Worm (Caenorhabditis elegans) whole organism, midembryonic: ENCODE data around the gene ugt-63.

Experiments used
- T22C8.4 ChIP-seq: fragments of 200-800 bp; sonication (Bioruptor generic); IDR thresholded peaks from 2 replicates; pipeline ENCODE4 v1.3.6; 2022; ENCODE audit warnings: missing genetic modification characterization, missing compliant biosample characterization
- cog-1 ChIP-seq: sonication (generic microtip); optimal IDR thresholded peaks from 2 replicates; lab custom pipeline; 2016; ENCODE audit warnings: missing genetic modification characterization, missing compliant biosample characterization
- flt-1 ChIP-seq: fragments of 200-800 bp; sonication (Bioruptor generic); IDR thresholded peaks from 2 replicates; pipeline ENCODE4 v1.3.6; 2022; ENCODE audit warnings: missing genetic modification characterization, missing compliant biosample characterization
- klf-2 ChIP-seq: fragments of 200-800 bp; sonication (Bioruptor generic); conservative IDR thresholded peaks from 2 replicates; pipeline ENCODE4 v1.3.6; 2022; ENCODE audit warnings: missing genetic modification reagents, missing genetic modification characterization, missing compliant biosample characterization
- med-1 ChIP-seq: sonication (generic microtip); optimal IDR thresholded peaks from 2 replicates; lab custom pipeline; 2017; ENCODE audit warnings: missing genetic modification characterization, mild to moderate bottlenecking, missing compliant biosample characterization, antibody characterized with exemption, missing genetic modification reagents; ENCODE audit not compliant: insufficient read depth
- ref-1 ChIP-seq: fragments of 200-800 bp; sonication (Bioruptor generic); conservative IDR thresholded peaks from 2 replicates; pipeline ENCODE4 v1.3.6; 2022; ENCODE audit warnings: missing genetic modification reagents, missing genetic modification characterization, missing compliant biosample characterization
- tab-1 ChIP-seq: fragments of 200-800 bp; sonication (Bioruptor generic); IDR thresholded peaks from 2 replicates; pipeline ENCODE4 v1.3.6; 2022; ENCODE audit warnings: missing genetic modification characterization, missing compliant biosample characterization
- ztf-23 ChIP-seq: fragments of 200-800 bp; sonication (Bioruptor generic); IDR thresholded peaks from 2 replicates; pipeline ENCODE4 v1.3.6; 2022; ENCODE audit warnings: missing genetic modification reagents, missing genetic modification characterization, missing compliant biosample characterization
- ztf-29 ChIP-seq: fragments of 200-800 bp; sonication (Bioruptor generic); IDR thresholded peaks from 2 replicates; pipeline ENCODE4 v1.3.6; 2022; ENCODE audit warnings: missing genetic modification reagents, missing genetic modification characterization, missing compliant biosample characterization

Gene ugt-63

ce11 chrV:5110684-5111083 is at the start of gene ugt-63:
TSS of gene ugt-63 (minus strand) at chrV:5110772.
- TF ChIP-seq T22C8.4 (GFP tag; lab: Robert Waterston, UW) (no peak), klf-2 (GFP tag; lab: Robert Waterston, UW) (no peak), ztf-29 (no peak), ztf-23 (GFP tag; lab: Robert Waterston, UW) (no peak), ref-1 (GFP tag; lab: Robert Waterston, UW) (no peak), med-1 (no peak), flt-1 (GFP tag; lab: Robert Waterston, UW) (no peak), cog-1 (tag; lab: Kevin White, UChicago) (no peak), tab-1 (GFP tag; lab: Robert Waterston, UW) (no peak)

DNA sequence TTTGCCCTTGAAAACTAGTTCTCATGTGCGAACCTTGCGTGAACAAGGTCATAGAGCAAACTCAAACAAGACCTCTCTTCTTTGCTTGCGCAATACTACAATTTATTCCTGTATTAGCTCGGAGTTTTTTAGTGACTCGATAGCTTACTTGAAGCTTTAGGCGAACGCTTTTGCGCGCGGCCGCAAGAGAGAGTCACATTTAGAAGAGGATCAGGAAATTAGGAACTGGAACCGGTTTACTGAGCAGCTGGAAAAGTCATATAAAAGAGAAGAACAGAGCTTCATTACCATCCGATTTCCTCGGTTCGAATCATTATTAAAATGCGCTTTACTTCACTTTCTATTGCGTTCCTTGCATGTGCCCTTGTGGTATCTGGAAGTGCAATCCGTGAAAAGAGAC is 47.7 kb upstream of the ugt-63 start, which contains the start of gene abu-15:
abu-15 (plus strand) TSS at position 301 of the 400 bp plus-strand sequence.
- no peak for TF ChIP-seq ztf-29
- no peak for TF ChIP-seq ref-1 (GFP tag; lab: Robert Waterston, UW)
- TF ChIP-seq ztf-23 (GFP tag; lab: Robert Waterston, UW): no peak
- TF ChIP-seq flt-1 (GFP tag; lab: Robert Waterston, UW): no peak
- TF ChIP-seq T22C8.4 (GFP tag; lab: Robert Waterston, UW): no peak
- no peak for TF ChIP-seq klf-2 (GFP tag; lab: Robert Waterston, UW)
- TF ChIP-seq tab-1 (GFP tag; lab: Robert Waterston, UW): no peak
- no peak for TF ChIP-seq med-1
- TF ChIP-seq cog-1 (tag; lab: Kevin White, UChicago): no peak

ce11 chrV:5157660-5158059 is 47.1 kb upstream of the ugt-63 start, which contains the start of gene srx-39:
TSS of gene srx-39 (minus strand) at chrV:5157760.
- TF ChIP-seq ztf-23 (GFP tag; lab: Robert Waterston, UW): no peak
- TF ChIP-seq klf-2 (GFP tag; lab: Robert Waterston, UW): no peak
- no peak for TF ChIP-seq T22C8.4 (GFP tag; lab: Robert Waterston, UW)
- no peak for TF ChIP-seq med-1
- TF ChIP-seq ztf-29: no peak
- TF ChIP-seq flt-1 (GFP tag; lab: Robert Waterston, UW): no peak

- TF ChIP-seq T22C8.4 (GFP tag; lab: Robert Waterston, UW): no peak
- no peak for TF ChIP-seq med-1
- TF ChIP-seq tab-1 (GFP tag; lab: Robert Waterston, UW): no peak
- no peak for TF ChIP-seq cog-1 (tag; lab: Kevin White, UChicago)
Measured at ce11 chrV:5155516-5155915, 44.9 kb upstream of the ugt-63 start, which contains the start of gene srx-38. TSS of gene srx-38 (minus strand) at chrV:5155616.

- no peak for TF ChIP-seq ztf-23 (GFP tag; lab: Robert Waterston, UW)
- no peak for TF ChIP-seq ztf-29
- TF ChIP-seq tab-1 (GFP tag; lab: Robert Waterston, UW): no peak
- no peak for TF ChIP-seq ref-1 (GFP tag; lab: Robert Waterston, UW)
- no peak for TF ChIP-seq klf-2 (GFP tag; lab: Robert Waterston, UW)
- no peak for TF ChIP-seq flt-1 (GFP tag; lab: Robert Waterston, UW)
- no peak for TF ChIP-seq cog-1 (tag; lab: Kevin White, UChicago)
- TF ChIP-seq T22C8.4 (GFP tag; lab: Robert Waterston, UW): no peak
- TF ChIP-seq med-1: no peak
Measured at ce11 chrV:5150880-5151279, 40.3 kb upstream of the ugt-63 start, which contains the start of gene srh-130. TSS of gene srh-130 (plus strand) at chrV:5151180.

DNA sequence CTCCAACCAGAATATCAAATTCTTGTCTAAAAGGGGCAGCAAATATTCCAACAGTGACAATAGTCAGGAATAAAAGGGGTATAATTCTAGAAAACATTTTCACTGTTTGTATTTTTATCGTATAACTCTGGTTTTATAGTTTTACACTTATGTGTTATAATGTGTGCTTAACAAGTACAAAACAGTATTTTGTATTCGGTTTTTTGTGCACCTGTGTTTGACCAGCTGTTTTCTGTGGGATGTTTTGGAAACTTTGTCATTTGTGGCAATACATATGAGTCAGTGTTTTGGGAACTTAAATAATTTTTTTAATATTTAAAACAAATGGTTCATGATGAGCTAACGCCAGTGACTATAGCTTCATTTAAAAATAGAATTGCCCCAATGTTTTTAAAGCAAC is 35.8 kb upstream of the ugt-63 start, which contains the start of gene F14F9.6:
F14F9.6 (minus strand) TSS at position 101 of the 400 bp plus-strand sequence.
- TF ChIP-seq flt-1 (GFP tag; lab: Robert Waterston, UW) (no peak), tab-1 (GFP tag; lab: Robert Waterston, UW) (no peak), ztf-29 (no peak), T22C8.4 (GFP tag; lab: Robert Waterston, UW) (no peak), ref-1 (GFP tag; lab: Robert Waterston, UW) (no peak), ztf-23 (GFP tag; lab: Robert Waterston, UW) (no peak), med-1 (no peak), cog-1 (tag; lab: Kevin White, UChicago) (no peak), klf-2 (GFP tag; lab: Robert Waterston, UW) (no peak)

DNA sequence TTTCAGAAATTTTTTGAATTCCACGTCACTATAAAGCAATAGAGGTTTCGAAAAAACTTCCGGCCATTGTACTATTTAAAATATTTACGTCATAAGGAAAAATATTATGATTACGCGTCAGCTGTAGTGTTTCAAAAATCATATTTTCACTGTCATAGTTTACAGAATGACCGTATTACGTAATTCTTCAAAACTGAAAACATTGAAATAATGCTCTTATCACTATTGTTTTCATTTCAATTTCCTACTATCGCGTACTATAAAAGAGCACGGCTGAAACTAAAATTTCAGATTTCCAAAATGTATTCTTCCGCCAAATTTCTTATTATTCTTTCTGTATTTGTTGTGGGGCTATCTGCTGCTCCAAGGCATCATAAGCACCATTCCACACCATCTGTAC is 34.0 kb upstream of the ugt-63 start, which contains the start of gene F14F9.2:
F14F9.2 (plus strand) TSS at position 301 of the 400 bp plus-strand sequence.
- TF ChIP-seq cog-1 (tag; lab: Kevin White, UChicago) (no peak), ztf-29 (no peak), klf-2 (GFP tag; lab: Robert Waterston, UW) (no peak), med-1 (no peak), ztf-23 (GFP tag; lab: Robert Waterston, UW) (no peak), tab-1 (GFP tag; lab: Robert Waterston, UW) (no peak), ref-1 (GFP tag; lab: Robert Waterston, UW) (no peak), T22C8.4 (GFP tag; lab: Robert Waterston, UW) (no peak), flt-1 (GFP tag; lab: Robert Waterston, UW) (no peak)

- TF ChIP-seq ztf-23 (GFP tag; lab: Robert Waterston, UW): no peak
- TF ChIP-seq flt-1 (GFP tag; lab: Robert Waterston, UW): no peak
- no peak for TF ChIP-seq ref-1 (GFP tag; lab: Robert Waterston, UW)
- no peak for TF ChIP-seq klf-2 (GFP tag; lab: Robert Waterston, UW)
- no peak for TF ChIP-seq cog-1 (tag; lab: Kevin White, UChicago)
- TF ChIP-seq med-1: no peak
- no peak for TF ChIP-seq ztf-29
- no peak for TF ChIP-seq tab-1 (GFP tag; lab: Robert Waterston, UW)
Measured at ce11 chrV:5143785-5144184, 33.2 kb upstream of the ugt-63 start, which contains the start of gene srh-129. TSS of gene srh-129 (minus strand) at chrV:5143885.

DNA sequence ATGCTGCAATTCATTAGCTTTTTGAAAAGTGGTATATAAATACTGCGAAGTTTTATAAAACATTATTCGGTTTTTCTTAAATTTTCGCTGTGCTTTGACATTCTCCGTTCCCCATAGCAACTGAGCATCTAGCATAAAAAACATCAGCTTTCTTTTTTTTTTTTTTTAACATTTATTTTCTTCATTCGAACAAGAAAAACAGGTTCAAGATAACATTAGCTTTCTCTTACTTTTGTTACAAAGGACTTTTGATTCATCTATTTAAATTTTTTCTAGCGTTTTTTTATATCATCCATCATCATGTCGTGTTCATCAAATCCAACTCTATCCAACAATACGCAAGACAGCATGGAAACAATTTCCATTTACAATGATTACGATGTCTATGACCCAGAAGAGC is 27.3 kb upstream of the ugt-63 start, which contains the start of gene F14F9.3:
F14F9.3 (plus strand) TSS at position 301 of the 400 bp plus-strand sequence.
- no peak for TF ChIP-seq ztf-29
- no peak for TF ChIP-seq tab-1 (GFP tag; lab: Robert Waterston, UW)
- no peak for TF ChIP-seq cog-1 (tag; lab: Kevin White, UChicago)
- no peak for TF ChIP-seq ztf-23 (GFP tag; lab: Robert Waterston, UW)
- TF ChIP-seq med-1: no peak

ce11 chrV:5132441-5132840 is 21.9 kb upstream of the ugt-63 start, which contains the start of gene F14F9.4:
TSS of gene F14F9.4 (plus strand) at chrV:5132741.
- TF ChIP-seq T22C8.4 (GFP tag; lab: Robert Waterston, UW): no peak
- TF ChIP-seq tab-1 (GFP tag; lab: Robert Waterston, UW): no peak
- no peak for TF ChIP-seq ztf-29
- no peak for TF ChIP-seq flt-1 (GFP tag; lab: Robert Waterston, UW)
- no peak for TF ChIP-seq klf-2 (GFP tag; lab: Robert Waterston, UW)
- TF ChIP-seq ztf-23 (GFP tag; lab: Robert Waterston, UW): no peak
- TF ChIP-seq med-1: no peak
- no peak for TF ChIP-seq ref-1 (GFP tag; lab: Robert Waterston, UW)
- TF ChIP-seq cog-1 (tag; lab: Kevin White, UChicago): no peak
